Fruit fly (Drosophila melanogaster): ENCODE measurements around the gene sty.
A peak's percentile ranks its signal among the peaks of the same experiment; 100 is the strongest.

The sty gene

DNA sequence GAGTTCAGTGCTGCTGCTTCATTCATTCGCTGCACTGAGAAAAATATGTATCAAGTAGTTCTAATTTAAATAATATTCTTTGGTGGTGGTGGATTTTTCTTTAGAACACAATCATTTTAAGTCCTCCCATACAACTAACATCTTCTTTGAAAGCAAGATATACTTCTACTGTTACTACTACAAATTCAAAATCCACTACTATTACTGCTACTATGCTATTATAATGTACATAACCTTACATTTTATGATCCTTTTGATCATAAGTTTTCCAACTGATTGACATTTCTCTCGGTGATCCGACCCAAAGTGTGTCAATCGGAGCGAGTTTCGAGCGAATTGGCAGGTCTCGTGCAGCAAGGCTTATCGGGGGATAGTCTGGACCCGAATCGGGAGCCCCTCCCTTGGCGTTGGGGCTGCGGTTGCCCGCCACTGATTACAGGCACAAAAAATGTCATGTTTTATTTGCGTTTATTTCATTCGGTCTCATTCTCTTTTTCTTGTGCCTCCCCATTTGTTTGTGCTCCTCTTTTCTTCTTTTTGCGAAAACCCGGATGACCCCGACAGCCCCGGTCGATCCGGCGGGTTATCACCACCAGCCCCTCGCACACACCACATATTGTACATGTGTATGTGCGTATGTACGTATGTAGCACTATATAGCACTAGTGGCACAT, 25.3 kb downstream of the sty start (continued):
- TF ChIP-seq lilli (GFP tag; optimal IDR thresholded peaks at IDR 0.05) (no peak), Sox102F (GFP tag; optimal IDR thresholded peaks at IDR 0.05) (peak; percentile 38), CG14965 (GFP tag; optimal IDR thresholded peaks at IDR 0.05; ENCODE audit: borderline replicate concordance) (no peak), Rfx (GFP tag; IDR thresholded peaks at IDR 0.05) (no peak), klu (GFP tag; IDR thresholded peaks at IDR 0.05) (no peak), CG2712 (tag; optimal IDR thresholded peaks at IDR 0.05) (peak; percentile 46), Vsx1 (GFP tag; optimal IDR thresholded peaks at IDR 0.05) (no peak), Med (GFP tag) (peak; percentile 26), Blimp-1 (GFP tag; optimal IDR thresholded peaks at IDR 0.05) (peak; percentile 30), bsh (GFP tag; optimal IDR thresholded peaks at IDR 0.05) (peak; percentile 29 to 57), ems (GFP tag; optimal IDR thresholded peaks at IDR 0.05) (no peak), CoRest (tag; optimal IDR thresholded peaks at IDR 0.05) (no peak), HHEX (GFP tag; optimal IDR thresholded peaks at IDR 0.05) (no peak), CG11504 (tag; optimal IDR thresholded peaks at IDR 0.05) (peak; percentile 22), her (GFP tag; optimal IDR thresholded peaks at IDR 0.05) (no peak), CG7357 (GFP tag; IDR thresholded peaks at IDR 0.05) (no peak), CG18262 (tag; optimal IDR thresholded peaks at IDR 0.05) (peak; percentile 36), CG14860 (GFP tag; IDR thresholded peaks at IDR 0.05; ENCODE audit: partially characterized antibody) (no peak), wor (GFP tag; IDR thresholded peaks at IDR 0.05) (no peak), mam (GFP tag; optimal IDR thresholded peaks at IDR 0.05) (no peak), dmrt11E (tag; optimal IDR thresholded peaks at IDR 0.05) (peak; percentile 28), ro (GFP tag; IDR thresholded peaks at IDR 0.05) (no peak), cas (GFP tag; IDR thresholded peaks at IDR 0.05) (no peak), CG9932 (GFP tag; IDR thresholded peaks at IDR 0.05) (no peak), CG7963 (GFP tag; IDR thresholded peaks at IDR 0.05; ENCODE audit: partially characterized antibody) (no peak), CG16813 (GFP tag; IDR thresholded peaks at IDR 0.05; ENCODE audit: partially characterized antibody) (no peak), Drgx (GFP tag; IDR thresholded peaks at IDR 0.05) (peak; percentile 62), CG30403 (GFP tag; optimal IDR thresholded peaks at IDR 0.05) (peak; percentile 21), CG3847 (GFP tag; IDR thresholded peaks at IDR 0.05) (no peak), CG34422 (GFP tag; IDR thresholded peaks at IDR 0.05) (no peak), CG8388 (GFP tag; optimal IDR thresholded peaks at IDR 0.05) (peak; percentile 23), zfh1 (GFP tag; IDR thresholded peaks at IDR 0.05) (no peak), ara (GFP tag; IDR thresholded peaks at IDR 0.05) (no peak), CG7987 (GFP tag; optimal IDR thresholded peaks at IDR 0.05) (no peak), prd (optimal IDR thresholded peaks at IDR 0.05) (no peak), prd (GFP tag; IDR thresholded peaks at IDR 0.05) (0 out of 3 replicates have a peak, but pooled peaks have one; percentile 21), CG32772 (GFP tag; IDR thresholded peaks at IDR 0.05) (no peak), CHES-1-like (GFP tag; optimal IDR thresholded peaks at IDR 0.05) (no peak), row (GFP tag; IDR thresholded peaks at IDR 0.05) (0 out of 3 replicates have a peak, but pooled peaks have one; percentile 7), CG15601 (tag; optimal IDR thresholded peaks at IDR 0.05) (no peak), tgo (GFP tag; IDR thresholded peaks at IDR 0.05) (no peak), fru (optimal IDR thresholded peaks at IDR 0.05) (no peak), CG10462 (GFP tag; optimal IDR thresholded peaks at IDR 0.05) (no peak), maf-S (GFP tag; optimal IDR thresholded peaks at IDR 0.05) (no peak), Atf-2 (GFP tag; optimal IDR thresholded peaks at IDR 0.05) (no peak), nau (GFP tag; optimal IDR thresholded peaks at IDR 0.05) (no peak), Dll (GFP tag; IDR thresholded peaks at IDR 0.05; ENCODE audit: partially characterized antibody) (no peak), Lhr (GFP tag; optimal IDR thresholded peaks at IDR 0.05) (no peak), zf30C (GFP tag; optimal IDR thresholded peaks at IDR 0.05) (peak; percentile 6), Mes4 (GFP tag; optimal IDR thresholded peaks at IDR 0.05) (no peak)
